Fruit fly (Drosophila melanogaster) Kc167 (cell line): ENCODE measurements around the gene CG6865.

Experiments used
- Myc ChIP-seq: fragments of >200 bp; optimal IDR thresholded peaks from 2 replicates; lab custom pipeline; 2017; ENCODE audit warnings: missing external identifiers
- h ChIP-seq: fragments of >200 bp; optimal IDR thresholded peaks from 3 replicates; lab custom pipeline; 2018; ENCODE audit warnings: missing external identifiers
- insv ChIP-seq: fragments of >200 bp; optimal IDR thresholded peaks from 3 replicates; lab custom pipeline; 2018; ENCODE audit warnings: missing external identifiers
- psq ChIP-seq: fragments of >200 bp; optimal IDR thresholded peaks from 2 replicates; lab custom pipeline; 2017; ENCODE audit warnings: missing external identifiers

dm6 chr3L:18914100-18914683 is 50.7 kb downstream of the CG6865 start, which contains the start of gene COX6AL2:
- TF ChIP-seq psq (lab: Kevin White, UChicago) (no peak), insv (lab: Kevin White, UChicago) (no peak), h (lab: Kevin White, UChicago) (no peak), Myc (lab: Kevin White, UChicago) (no peak)
